Fruit fly (Drosophila melanogaster) whole organism: ENCODE measurements around the gene Or19a.

Experiments
- EcR ChIP-seq, 2 experiments: fragments of >200 bp; optimal IDR thresholded peaks; 2 replicates each; lab custom pipeline; 2017; ENCODE audit warnings: missing biosample characterization in 2 of 2, missing genetic modification characterization in 2 of 2, missing genetic modification reagents in 2 of 2
- pan ChIP-seq: fragments of >200 bp; optimal IDR thresholded peaks from 2 replicates; lab custom pipeline; 2017
- psq ChIP-seq: fragments of >200 bp; optimal IDR thresholded peaks from 2 replicates; lab custom pipeline; 2017
- usp ChIP-seq: fragments of >200 bp; optimal IDR thresholded peaks from 2 replicates; lab custom pipeline; 2017; ENCODE audit warnings: missing biosample characterization, missing genetic modification characterization, mixed read lengths

DNA sequence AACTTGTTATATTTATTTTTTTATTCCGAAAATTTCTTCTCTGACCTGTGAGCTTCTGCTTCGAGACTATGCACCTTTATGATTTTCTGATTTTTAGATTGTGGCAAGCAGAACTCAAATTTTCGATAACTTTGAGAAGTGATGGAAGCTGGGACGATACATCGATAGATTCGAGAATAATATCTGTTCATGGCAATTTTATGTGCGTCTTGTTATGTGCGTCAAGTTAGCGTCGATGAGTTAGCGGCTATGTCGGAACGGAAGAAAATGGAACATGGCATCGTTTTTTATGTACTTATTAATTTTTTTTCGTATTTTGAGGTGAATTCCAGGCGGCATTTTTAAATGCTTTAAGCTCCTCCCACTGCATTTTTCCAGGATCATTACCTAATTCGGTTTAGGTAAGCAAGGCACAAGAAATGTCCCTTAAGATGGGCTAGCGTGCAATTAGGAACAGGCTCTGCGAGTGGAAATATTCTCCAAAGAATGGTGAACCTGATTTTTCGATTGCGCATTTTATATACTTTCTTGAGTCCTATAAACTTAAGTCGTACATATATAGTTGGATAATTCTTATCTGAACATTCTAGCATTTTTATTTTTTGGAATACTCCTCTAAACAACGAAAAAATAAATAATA lies 22.9 kb upstream of the Or19a start, which contains the start of gene Phf7:
- TF ChIP-seq usp (GFP tag; lab: Kevin White, UChicago) = no peak
- TF ChIP-seq psq = no peak
- no peak for TF ChIP-seq pan (lab: Kevin White, UChicago)
- TF ChIP-seq EcR (GFP tag; optimal IDR thresholded peaks at IDR 0.05; lab: Kevin White, UChicago) = no peak
